Fruit fly (Drosophila melanogaster) whole organism, embryonic: ENCODE data around the gene CG16953.

Experiments used
- Aef1 ChIP-seq: fragments of 200-800 bp; sonication (Bioruptor generic); IDR thresholded peaks from 3 replicates; pipeline ENCODE4 v1.3.6; 2022; ENCODE audit warnings: missing biosample characterization, missing genetic modification characterization
- Atf3 ChIP-seq: fragments of 200-800 bp; sonication (Bioruptor generic); optimal IDR thresholded peaks from 3 replicates; lab custom pipeline; 2016; ENCODE audit warnings: missing biosample characterization, missing genetic modification characterization
- CG10654 ChIP-seq: fragments of 200-800 bp; sonication (Bioruptor generic); optimal IDR thresholded peaks from 2 replicates; lab custom pipeline; 2016; ENCODE audit warnings: missing biosample characterization, missing genetic modification characterization
- CG11093 ChIP-seq: fragments of 200-800 bp; sonication (Bioruptor generic); IDR thresholded peaks from 3 replicates; pipeline ENCODE4 v1.3.6; 2022; ENCODE audit warnings: missing biosample characterization, missing genetic modification characterization
- CG11247 ChIP-seq: fragments of 200-800 bp; sonication (Bioruptor generic); IDR thresholded peaks from 2 replicates; pipeline ENCODE4 v1.3.6; 2022; ENCODE audit warnings: missing biosample characterization, missing genetic modification characterization
- CG11696 ChIP-seq: fragments of 200-800 bp; sonication (Bioruptor generic); IDR thresholded peaks from 2 replicates; pipeline ENCODE4 v1.3.6; 2022; ENCODE audit warnings: missing biosample characterization, missing genetic modification characterization
- CG13296 ChIP-seq: fragments of 200-800 bp; sonication (Bioruptor generic); optimal IDR thresholded peaks from 3 replicates; lab custom pipeline; 2018; ENCODE audit warnings: missing biosample characterization, mild to moderate bottlenecking, missing genetic modification characterization
- CG1832 ChIP-seq: fragments of 200-800 bp; sonication (Bioruptor generic); optimal IDR thresholded peaks from 2 replicates; lab custom pipeline; 2017; ENCODE audit warnings: missing biosample characterization, mild to moderate bottlenecking, missing genetic modification characterization, inconsistent platforms
- CG3065 ChIP-seq: fragments of 200-800 bp; sonication (Bioruptor generic); optimal IDR thresholded peaks from 2 replicates; lab custom pipeline; 2016; ENCODE audit warnings: missing biosample characterization, missing genetic modification characterization
- CG32767 ChIP-seq: fragments of 200-800 bp; sonication (Bioruptor generic); IDR thresholded peaks from 2 replicates; pipeline ENCODE4 v1.3.6; 2022; ENCODE audit warnings: missing biosample characterization, missing genetic modification characterization
- CG43689 ChIP-seq: fragments of 200-800 bp; sonication (Bioruptor generic); IDR thresholded peaks from 2 replicates; pipeline ENCODE4 v1.3.6; 2022; ENCODE audit warnings: missing biosample characterization, missing genetic modification characterization
- CG4424 ChIP-seq: fragments of 200-800 bp; sonication (Bioruptor generic); optimal IDR thresholded peaks from 3 replicates; lab custom pipeline; 2016; ENCODE audit warnings: missing biosample characterization, missing genetic modification characterization
- CG4820 ChIP-seq: fragments of 200-800 bp; sonication (Bioruptor generic); optimal IDR thresholded peaks from 3 replicates; lab custom pipeline; 2016; ENCODE audit warnings: missing biosample characterization, missing genetic modification characterization
- CG6654 ChIP-seq: fragments of 200-800 bp; sonication (Bioruptor generic); optimal IDR thresholded peaks from 2 replicates; lab custom pipeline; 2017; ENCODE audit warnings: missing biosample characterization, mild to moderate bottlenecking, missing genetic modification characterization
- CG7271 ChIP-seq: fragments of 200-800 bp; sonication (Bioruptor generic); optimal IDR thresholded peaks from 2 replicates; lab custom pipeline; 2018; ENCODE audit warnings: missing biosample characterization, mild to moderate bottlenecking, missing genetic modification characterization, moderate library complexity
- CG7357 ChIP-seq: fragments of 200-800 bp; sonication (Bioruptor generic); IDR thresholded peaks from 3 replicates; pipeline ENCODE4 v1.3.6; 2022; ENCODE audit warnings: missing biosample characterization, missing genetic modification characterization
- CG9876 ChIP-seq: fragments of 200-800 bp; sonication (Bioruptor generic); optimal IDR thresholded peaks from 2 replicates; lab custom pipeline; 2016; ENCODE audit warnings: missing biosample characterization, missing genetic modification characterization
- Camta ChIP-seq: fragments of 200-800 bp; sonication (Bioruptor generic); optimal IDR thresholded peaks from 2 replicates; lab custom pipeline; 2016; ENCODE audit warnings: missing biosample characterization, missing genetic modification characterization
- Chrac-16 ChIP-seq: fragments of 200-800 bp; sonication (Bioruptor generic); optimal IDR thresholded peaks from 3 replicates; lab custom pipeline; 2016; ENCODE audit warnings: missing biosample characterization, missing genetic modification characterization
- D ChIP-seq, 2 experiments: fragments of 200-800 bp in 1 of 2; fragments of >200 bp in 1 of 2; sonication (Bioruptor generic) in 1 of 2; optimal IDR thresholded peaks; 2 replicates in 1 of 2; 3 replicates in 1 of 2; lab custom pipeline; 2017; ENCODE audit warnings: mild to moderate bottlenecking in 1 of 2, missing biosample characterization in 1 of 2, missing genetic modification characterization in 1 of 2, missing genetic modification reagents in 1 of 2
- Doc2 ChIP-seq: fragments of 200-800 bp; sonication (Bioruptor generic); IDR thresholded peaks from 2 replicates; pipeline ENCODE4 v1.3.6; 2022; ENCODE audit warnings: missing biosample characterization, missing genetic modification characterization
- Dp ChIP-seq: fragments of 200-800 bp; sonication (Bioruptor generic); optimal IDR thresholded peaks from 2 replicates; lab custom pipeline; 2018; ENCODE audit warnings: missing biosample characterization, mild to moderate bottlenecking, missing genetic modification characterization, moderate library complexity
- E2f2 ChIP-seq: fragments of 200-800 bp; sonication (Bioruptor generic); IDR thresholded peaks from 2 replicates; pipeline ENCODE4 v1.3.6; 2022; ENCODE audit warnings: missing biosample characterization, missing genetic modification characterization
- Gug ChIP-seq: fragments of 200-800 bp; sonication (Bioruptor generic); IDR thresholded peaks from 4 replicates; pipeline ENCODE4 v1.3.6; 2022; ENCODE audit warnings: missing biosample characterization, missing genetic modification characterization
- Hey ChIP-seq: fragments of 200-800 bp; sonication (Bioruptor generic); optimal IDR thresholded peaks from 3 replicates; lab custom pipeline; 2018; ENCODE audit warnings: missing biosample characterization, mild to moderate bottlenecking, missing genetic modification characterization
- Lpt ChIP-seq: fragments of >200 bp; optimal IDR thresholded peaks from 2 replicates; lab custom pipeline; 2018; ENCODE audit warnings: missing biosample characterization, missing genetic modification characterization
- MESR4 ChIP-seq: fragments of 200-800 bp; sonication (Bioruptor generic); optimal IDR thresholded peaks from 2 replicates; lab custom pipeline; 2018; ENCODE audit warnings: missing biosample characterization, mild to moderate bottlenecking, missing genetic modification characterization, moderate library complexity
- Nf-YC ChIP-seq: fragments of 200-800 bp; optimal IDR thresholded peaks from 3 replicates; lab custom pipeline; 2019; ENCODE audit warnings: missing biosample characterization, mild to moderate bottlenecking, missing genetic modification characterization, moderate library complexity
- Oli ChIP-seq: fragments of 200-800 bp; sonication (Bioruptor generic); optimal IDR thresholded peaks from 2 replicates; lab custom pipeline; 2018; ENCODE audit warnings: missing biosample characterization, mild to moderate bottlenecking, missing genetic modification characterization, moderate library complexity
- Sox100B ChIP-seq: fragments of 200-800 bp; sonication (Bioruptor generic); optimal IDR thresholded peaks from 3 replicates; lab custom pipeline; 2018; ENCODE audit warnings: missing biosample characterization, mild to moderate bottlenecking, missing genetic modification characterization
- Usf ChIP-seq: fragments of 200-800 bp; sonication (Bioruptor generic); optimal IDR thresholded peaks from 2 replicates; lab custom pipeline; 2017; ENCODE audit warnings: missing genotype, missing biosample characterization, missing genetic modification characterization
- bsh ChIP-seq, 2 experiments: fragments of 200-800 bp; sonication (Bioruptor generic); optimal IDR thresholded peaks; 2 replicates each; lab custom pipeline; 2017 to 2018; ENCODE audit warnings: mild to moderate bottlenecking in 2 of 2, missing biosample characterization in 2 of 2, missing genetic modification characterization in 2 of 2, moderate library complexity in 1 of 2
- cas ChIP-seq: fragments of 200-800 bp; sonication (Bioruptor generic); IDR thresholded peaks from 2 replicates; pipeline ENCODE4 v1.3.6; 2022; ENCODE audit warnings: missing biosample characterization, missing genetic modification characterization
- danr ChIP-seq: fragments of 200-800 bp; sonication (Bioruptor generic); IDR thresholded peaks from 2 replicates; pipeline ENCODE4 v1.3.6; 2022; ENCODE audit warnings: missing biosample characterization, missing genetic modification characterization
- en ChIP-seq: fragments of 200-800 bp; sonication (Bioruptor generic); optimal IDR thresholded peaks from 2 replicates; lab custom pipeline; 2016; ENCODE audit warnings: missing biosample characterization, missing genetic modification characterization
- fd102C ChIP-seq: fragments of 200-800 bp; sonication (Bioruptor generic); optimal IDR thresholded peaks from 2 replicates; lab custom pipeline; 2018; ENCODE audit warnings: missing biosample characterization, mild to moderate bottlenecking, missing genetic modification characterization, moderate library complexity
- gcm ChIP-seq: fragments of 200-800 bp; sonication (Bioruptor generic); optimal IDR thresholded peaks from 2 replicates; lab custom pipeline; 2019; ENCODE audit warnings: missing biosample characterization, mild to moderate bottlenecking, missing genetic modification characterization, moderate library complexity
- lmd ChIP-seq: fragments of 200-800 bp; sonication (Bioruptor generic); IDR thresholded peaks from 2 replicates; pipeline ENCODE4 v1.3.6; 2022; ENCODE audit warnings: missing biosample characterization, missing genetic modification characterization
- nau ChIP-seq: fragments of 200-800 bp; sonication (Bioruptor generic); optimal IDR thresholded peaks from 3 replicates; lab custom pipeline; 2017; ENCODE audit warnings: missing biosample characterization, mild to moderate bottlenecking, missing genetic modification characterization, missing genetic modification reagents
- nmo ChIP-seq: fragments of 200-800 bp; sonication (Bioruptor generic); optimal IDR thresholded peaks from 2 replicates; lab custom pipeline; 2018; ENCODE audit warnings: missing biosample characterization, mild to moderate bottlenecking, missing genetic modification characterization, moderate library complexity
- sens-2 ChIP-seq: fragments of 200-800 bp; sonication (Bioruptor generic); IDR thresholded peaks from 2 replicates; pipeline ENCODE4 v1.3.6; 2022; ENCODE audit warnings: missing biosample characterization, missing genetic modification characterization
- shn ChIP-seq: fragments of 200-800 bp; sonication (Bioruptor generic); optimal IDR thresholded peaks from 3 replicates; lab custom pipeline; 2016; ENCODE audit warnings: missing biosample characterization, missing genetic modification characterization
- slbo ChIP-seq: fragments of 200-800 bp; sonication (Bioruptor generic); IDR thresholded peaks from 2 replicates; pipeline ENCODE4 v1.3.6; 2022; ENCODE audit warnings: missing biosample characterization, missing genetic modification characterization
- sob ChIP-seq: fragments of 200-800 bp; sonication (Bioruptor generic); IDR thresholded peaks from 2 replicates; pipeline ENCODE4 v1.3.6; 2022; ENCODE audit warnings: missing biosample characterization, missing genetic modification characterization
- stwl ChIP-seq: fragments of 200-800 bp; sonication (Bioruptor generic); optimal IDR thresholded peaks from 3 replicates; lab custom pipeline; 2018; ENCODE audit warnings: missing biosample characterization, mild to moderate bottlenecking, missing genetic modification characterization, moderate library complexity
- toy ChIP-seq: fragments of 200-800 bp; sonication (Bioruptor generic); IDR thresholded peaks from 2 replicates; pipeline ENCODE4 v1.3.6; 2022; ENCODE audit warnings: missing biosample characterization, missing genetic modification characterization
- trh ChIP-seq: fragments of 200-800 bp; sonication (Bioruptor generic); optimal IDR thresholded peaks from 2 replicates; lab custom pipeline; 2016; ENCODE audit warnings: missing biosample characterization, missing genetic modification characterization
- yki ChIP-seq: fragments of >200 bp; optimal IDR thresholded peaks from 3 replicates; lab custom pipeline; 2018
- z ChIP-seq: fragments of 200-800 bp; sonication (Bioruptor generic); IDR thresholded peaks from 3 replicates; pipeline ENCODE4 v1.3.6; 2022; ENCODE audit warnings: missing biosample characterization, missing genetic modification characterization

Gene CG16953

dm6 chr3R:20550632-20551486 lies 34.8 kb downstream of the CG16953 start (continued):
- no peak for TF ChIP-seq Doc2 (GFP tag; lab: Robert Waterston, UW)
- TF ChIP-seq CG32767 (GFP tag; lab: Robert Waterston, UW) = peak; percentile 54; the same call in 1 of the 2 replicates
- peak; percentile 23; the same call in 1 of the 4 replicates for TF ChIP-seq Gug
- TF ChIP-seq z (GFP tag; lab: Robert Waterston, UW) = no peak
- TF ChIP-seq Lpt (GFP tag; lab: Kevin White, UChicago) = no peak
- no peak; the same call in 1 of the 2 replicates for TF ChIP-seq cas (GFP tag; lab: Robert Waterston, UW)
- no peak for TF ChIP-seq Oli (tag; lab: Kevin White, UChicago)
- TF ChIP-seq slbo (GFP tag; lab: Robert Waterston, UW) = peak; percentile 26; the same call in 1 of the 2 replicates
- TF ChIP-seq shn (GFP tag; lab: Kevin White, UChicago) = peak; percentile 42
- 0 out of 2 replicates have a peak, but pooled peaks have one; percentile 10 for TF ChIP-seq CG43689 (GFP tag; lab: Robert Waterston, UW)
- peak; percentile 3 for TF ChIP-seq en (GFP tag; lab: Kevin White, UChicago)
- no peak for TF ChIP-seq CG1832 (GFP tag; lab: Kevin White, UChicago)
- TF ChIP-seq CG7271 = peak; percentile 69
- peak; percentile 26 for TF ChIP-seq CG3065 (GFP tag; lab: Kevin White, UChicago)
- TF ChIP-seq CG9876 = peak; percentile 38
- TF ChIP-seq Usf (GFP tag; lab: Kevin White, UChicago) = no peak
- no peak for TF ChIP-seq D (optimal IDR thresholded peaks at IDR 0.05; lab: Kevin White, UChicago)
- peak; percentile 50 for TF ChIP-seq D (GFP tag; optimal IDR thresholded peaks at IDR 0.05; lab: Kevin White, UChicago)
- TF ChIP-seq gcm (GFP tag; lab: Kevin White, UChicago) = peak; percentile 81
- TF ChIP-seq CG11696 (GFP tag; lab: Robert Waterston, UW) = peak; percentile 41; the same call in 1 of the 2 replicates
- peak; percentile 91 for TF ChIP-seq Hey
- no peak for TF ChIP-seq Chrac-16 (GFP tag; lab: Kevin White, UChicago)
- no peak for TF ChIP-seq Nf-YC (tag; lab: Kevin White, UChicago)
- TF ChIP-seq stwl (tag; lab: Kevin White, UChicago) = peak; percentile 29
- TF ChIP-seq danr (GFP tag; lab: Robert Waterston, UW) = no peak
- TF ChIP-seq toy (GFP tag; lab: Robert Waterston, UW) = no peak
- TF ChIP-seq CG7357 (GFP tag; lab: Robert Waterston, UW) = no peak
- peak; percentile 57 to 75 for TF ChIP-seq bsh (GFP tag; optimal IDR thresholded peaks at IDR 0.05; lab: Kevin White, UChicago)
- peak; percentile 9; the same call in 1 of the 2 replicates for TF ChIP-seq CG11247 (GFP tag; lab: Robert Waterston, UW)
- peak; percentile 67 for TF ChIP-seq Sox100B (GFP tag; lab: Kevin White, UChicago)
- TF ChIP-seq fd102C (GFP tag; lab: Kevin White, UChicago) = peak; percentile 98
- TF ChIP-seq CG11093 (GFP tag; lab: Robert Waterston, UW) = no peak; the same call in 2 of the 3 replicates
- peak; percentile 54 for TF ChIP-seq MESR4
- TF ChIP-seq Dp (GFP tag; lab: Kevin White, UChicago) = peak; percentile 53
- peak; percentile 51; the same call in 1 of the 2 replicates for TF ChIP-seq sens-2 (GFP tag; lab: Robert Waterston, UW)
- TF ChIP-seq Aef1 = no peak
- TF ChIP-seq CG4424 (GFP tag; lab: Kevin White, UChicago) = no peak
- peak; percentile 65 for TF ChIP-seq E2f2
- TF ChIP-seq CG6654 = peak; percentile 2
- peak; percentile 31 for TF ChIP-seq Camta (GFP tag; lab: Kevin White, UChicago)
- TF ChIP-seq CG13296 = peak; percentile 86
- TF ChIP-seq CG4820 (GFP tag; lab: Kevin White, UChicago) = no peak
- peak; percentile 91 for TF ChIP-seq nau (GFP tag; lab: Kevin White, UChicago)
- peak; percentile 66 for TF ChIP-seq sob (GFP tag; lab: Robert Waterston, UW)
- TF ChIP-seq Atf3 (GFP tag; lab: Kevin White, UChicago) = peak; percentile 0
- TF ChIP-seq nmo = peak; percentile 15
- TF ChIP-seq CG10654 (GFP tag; lab: Kevin White, UChicago) = peak; percentile 30
- TF ChIP-seq trh = no peak
- TF ChIP-seq yki (lab: Kevin White, UChicago) = no peak
- TF ChIP-seq lmd (GFP tag; lab: Robert Waterston, UW) = no peak
